2 fruit fly cellular contexts compared by ENCODE assay signal in the genomic region with DNA sequence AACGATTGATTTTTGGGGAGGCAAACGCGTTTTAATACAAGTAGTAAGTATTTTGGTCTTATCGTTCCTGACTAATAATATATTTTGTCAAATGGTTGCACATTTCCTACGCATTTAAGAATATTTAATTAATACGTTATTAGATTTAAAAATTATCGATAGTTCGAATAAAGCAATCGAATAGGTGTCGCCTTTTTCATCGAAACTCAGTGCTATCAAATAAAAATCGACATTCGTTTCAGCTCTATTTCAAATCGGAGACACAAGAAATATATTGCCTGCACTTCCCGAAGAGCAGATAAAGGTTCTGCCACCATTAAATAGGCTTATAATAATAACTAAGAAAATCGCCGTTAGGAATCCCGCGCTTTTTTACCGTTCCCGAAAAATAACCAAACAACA.
TF ChIP-seq lines count a peak whose summit lies in the region.

No protein-coding gene starts in this region.

- TF ChIP-seq CTCF in whole organism, embryonic (GFP tag; optimal IDR thresholded peaks at IDR 0.05; lab: Kevin White, UChicago): no peak

TF ChIP-seq in Kc167, 6 proteins besides CTCF, POLR2A, EP300 and RAD21:
- TF ChIP-seq ttk (optimal IDR thresholded peaks at IDR 0.05; lab: Kevin White, UChicago): no peak
- peak; percentile 49 for TF ChIP-seq psq (optimal IDR thresholded peaks at IDR 0.05; lab: Kevin White, UChicago)
- no peak for TF ChIP-seq h (optimal IDR thresholded peaks at IDR 0.05; lab: Kevin White, UChicago)
- no peak for TF ChIP-seq insv (optimal IDR thresholded peaks at IDR 0.05; lab: Kevin White, UChicago)
- TF ChIP-seq Myc (optimal IDR thresholded peaks at IDR 0.05; lab: Kevin White, UChicago): no peak
- no peak for TF ChIP-seq Sin3A (optimal IDR thresholded peaks at IDR 0.05; lab: Kevin White, UChicago)
TF ChIP-seq in Kc167: peak in this region for 1.

TF ChIP-seq in whole organism, embryonic, 481 proteins besides CTCF, POLR2A, EP300 and RAD21:
- TF ChIP-seq CG11560 (tag; IDR thresholded peaks at IDR 0.05; lab: Robert Waterston, UW) (peak; percentile 97), MTF-1 (GFP tag; optimal IDR thresholded peaks at IDR 0.05; lab: Kevin White, UChicago; ENCODE audit: borderline replicate concordance) (no peak), Bgb (GFP tag; IDR thresholded peaks at IDR 0.05; lab: Robert Waterston, UW; ENCODE audit: partially characterized antibody) (peak; percentile 66), CG7963 (GFP tag; IDR thresholded peaks at IDR 0.05; lab: Robert Waterston, UW; ENCODE audit: partially characterized antibody) (peak; percentile 51; the same call in 1 of the 3 replicates), CG7839 (tag; optimal IDR thresholded peaks at IDR 0.05; lab: Kevin White, UChicago) (no peak), sens (GFP tag; lab: Kevin White, UChicago) (peak; percentile 61), unc-4 (GFP tag; IDR thresholded peaks at IDR 0.05; lab: Robert Waterston, UW; ENCODE audit: partially characterized antibody) (peak; percentile 59), CG16813 (GFP tag; IDR thresholded peaks at IDR 0.05; lab: Robert Waterston, UW; ENCODE audit: partially characterized antibody) (peak; percentile 63; the same call in 2 of the 3 replicates), CG8388 (GFP tag; optimal IDR thresholded peaks at IDR 0.05; lab: Kevin White, UChicago) (no peak), Med (GFP tag; lab: Kevin White, UChicago) (peak; percentile 28), gsb (GFP tag; IDR thresholded peaks at IDR 0.05; lab: Robert Waterston, UW) (no peak), Opbp (GFP tag; IDR thresholded peaks at IDR 0.05; lab: Robert Waterston, UW; ENCODE audit: partially characterized antibody) (peak; percentile 50; the same call in 2 of the 3 replicates), CG30020 (tag; optimal IDR thresholded peaks at IDR 0.05; lab: Kevin White, UChicago) (peak; percentile 0), CG2116 (GFP tag; optimal IDR thresholded peaks at IDR 0.05; lab: Kevin White, UChicago) (peak; percentile 63), Dp (GFP tag; optimal IDR thresholded peaks at IDR 0.05; lab: Kevin White, UChicago) (peak; percentile 52), CG1603 (tag; optimal IDR thresholded peaks at IDR 0.05; lab: Kevin White, UChicago) (peak; percentile 6), pzg (GFP tag; optimal IDR thresholded peaks at IDR 0.05; lab: Kevin White, UChicago) (peak; percentile 26), Dref (GFP tag; IDR thresholded peaks at IDR 0.05; lab: Robert Waterston, UW) (peak; percentile 80), CG42726 (GFP tag; IDR thresholded peaks at IDR 0.05; lab: Robert Waterston, UW; ENCODE audit: partially characterized antibody) (peak; percentile 56; the same call in 1 of the 2 replicates), CG34224 (GFP tag; IDR thresholded peaks at IDR 0.05; lab: Robert Waterston, UW; ENCODE audit: partially characterized antibody) (peak; percentile 55; the same call in 2 of the 3 replicates), CG4617 (GFP tag; optimal IDR thresholded peaks at IDR 0.05; lab: Kevin White, UChicago; ENCODE audit: borderline replicate concordance) (peak; percentile 52), CG13287 (GFP tag; IDR thresholded peaks at IDR 0.05; lab: Robert Waterston, UW; ENCODE audit: partially characterized antibody) (peak; percentile 67), CG2129 (GFP tag; IDR thresholded peaks at IDR 0.05; lab: Robert Waterston, UW; ENCODE audit: partially characterized antibody) (peak; percentile 42; the same call in 1 of the 2 replicates), Gsc (GFP tag; IDR thresholded peaks at IDR 0.05; lab: Robert Waterston, UW) (no peak), zen2 (GFP tag; IDR thresholded peaks at IDR 0.05; lab: Robert Waterston, UW; ENCODE audit: partially characterized antibody) (0 out of 3 replicates have a peak, but pooled peaks have one; percentile 53), vnd (GFP tag; IDR thresholded peaks at IDR 0.05; lab: Robert Waterston, UW; ENCODE audit: partially characterized antibody) (peak; percentile 65), CG14860 (GFP tag; IDR thresholded peaks at IDR 0.05; lab: Robert Waterston, UW; ENCODE audit: partially characterized antibody) (peak; percentile 73), ranshi (GFP tag; IDR thresholded peaks at IDR 0.05; lab: Robert Waterston, UW) (no peak), hb (GFP tag; IDR thresholded peaks at IDR 0.05; lab: Robert Waterston, UW; ENCODE audit: partially characterized antibody) (peak; percentile 69; the same call in 2 of the 3 replicates), HLH4C (GFP tag; IDR thresholded peaks at IDR 0.05; lab: Robert Waterston, UW; ENCODE audit: partially characterized antibody) (peak; percentile 81), stwl (tag; optimal IDR thresholded peaks at IDR 0.05; lab: Kevin White, UChicago) (peak; percentile 34), CG4707 (GFP tag; optimal IDR thresholded peaks at IDR 0.05; lab: Kevin White, UChicago) (no peak), sna (GFP tag; IDR thresholded peaks at IDR 0.05; lab: Robert Waterston, UW; ENCODE audit: partially characterized antibody) (0 out of 2 replicates have a peak, but pooled peaks have one; percentile 38), Myb (GFP tag; optimal IDR thresholded peaks at IDR 0.05; lab: Kevin White, UChicago) (peak; percentile 54), Dll (GFP tag; IDR thresholded peaks at IDR 0.05; lab: Robert Waterston, UW; ENCODE audit: partially characterized antibody) (peak; percentile 79), CG6791 (GFP tag; IDR thresholded peaks at IDR 0.05; lab: Robert Waterston, UW; ENCODE audit: partially characterized antibody) (peak; percentile 72; the same call in 2 of the 3 replicates), Doc3 (GFP tag; IDR thresholded peaks at IDR 0.05; lab: Robert Waterston, UW; ENCODE audit: partially characterized antibody) (peak; percentile 51; the same call in 2 of the 3 replicates), inv (GFP tag; IDR thresholded peaks at IDR 0.05; lab: Robert Waterston, UW; ENCODE audit: partially characterized antibody) (peak; percentile 43), MESR4 (GFP tag; optimal IDR thresholded peaks at IDR 0.05; lab: Kevin White, UChicago) (peak; percentile 50), nerfin-2 (GFP tag; IDR thresholded peaks at IDR 0.05; lab: Robert Waterston, UW; ENCODE audit: partially characterized antibody) (peak; percentile 28; the same call in 1 of the 2 replicates), ato (GFP tag; IDR thresholded peaks at IDR 0.05; lab: Robert Waterston, UW; ENCODE audit: partially characterized antibody) (0 out of 2 replicates have a peak, but pooled peaks have one; percentile 47), Scr (GFP tag; IDR thresholded peaks at IDR 0.05; lab: Robert Waterston, UW; ENCODE audit: partially characterized antibody) (peak; percentile 70), Dad (GFP tag; optimal IDR thresholded peaks at IDR 0.05; lab: Kevin White, UChicago) (no peak), CG2678 (tag; optimal IDR thresholded peaks at IDR 0.05; lab: Kevin White, UChicago) (no peak), BEAF-32 (GFP tag; optimal IDR thresholded peaks at IDR 0.05; lab: Kevin White, UChicago) (peak; percentile 71), hbn (GFP tag; IDR thresholded peaks at IDR 0.05; lab: Robert Waterston, UW; ENCODE audit: partially characterized antibody) (peak; percentile 42; the same call in 1 of the 2 replicates), knrl (GFP tag; IDR thresholded peaks at IDR 0.05; lab: Robert Waterston, UW; ENCODE audit: partially characterized antibody) (peak; percentile 37; the same call in 2 of the 3 replicates), Sry-δ (GFP tag; optimal IDR thresholded peaks at IDR 0.05; lab: Kevin White, UChicago) (peak; percentile 67), CG31441 (GFP tag; IDR thresholded peaks at IDR 0.05; lab: Robert Waterston, UW) (no peak), amos (GFP tag; IDR thresholded peaks at IDR 0.05; lab: Robert Waterston, UW; ENCODE audit: partially characterized antibody) (peak; percentile 58), Atf6 (GFP tag; IDR thresholded peaks at IDR 0.05; lab: Robert Waterston, UW) (no peak), bbx (GFP tag; IDR thresholded peaks at IDR 0.05; lab: Robert Waterston, UW; ENCODE audit: partially characterized antibody) (peak; percentile 58; the same call in 1 of the 2 replicates), E2f2 (GFP tag; IDR thresholded peaks at IDR 0.05; lab: Robert Waterston, UW) (peak; percentile 15; the same call in 1 of the 2 replicates), CG11456 (GFP tag; IDR thresholded peaks at IDR 0.05; lab: Robert Waterston, UW) (no peak)
TF ChIP-seq in whole organism, embryonic: peak in this region for 42.
